Fruit fly (Drosophila melanogaster) whole organism, embryonic: ENCODE results near the gene Hap40.

Experiments
- Abd-B ChIP-seq: fragments of 200-800 bp; sonication (Bioruptor generic); optimal IDR thresholded peaks from 2 replicates; lab custom pipeline; 2018; ENCODE audit warnings: missing biosample characterization, mild to moderate bottlenecking, missing genetic modification characterization, moderate library complexity
- Adf1 ChIP-seq: fragments of 200-800 bp; sonication (Bioruptor generic); IDR thresholded peaks from 2 replicates; pipeline ENCODE4 v1.3.6; 2022; ENCODE audit warnings: missing biosample characterization, missing genetic modification characterization
- B-H2 ChIP-seq: fragments of 200-800 bp; sonication (Bioruptor generic); optimal IDR thresholded peaks from 2 replicates; lab custom pipeline; 2018; ENCODE audit warnings: missing biosample characterization, mild to moderate bottlenecking, missing genetic modification characterization
- BEAF-32 ChIP-seq: fragments of 200-800 bp; sonication (Bioruptor generic); optimal IDR thresholded peaks from 3 replicates; lab custom pipeline; 2017; ENCODE audit warnings: missing biosample characterization, missing genetic modification characterization, mild to moderate bottlenecking, moderate library complexity, missing genetic modification reagents
- CG10147 ChIP-seq: fragments of 200-800 bp; sonication (Bioruptor generic); optimal IDR thresholded peaks from 2 replicates; lab custom pipeline; 2019; ENCODE audit warnings: missing biosample characterization, mild to moderate bottlenecking, missing genetic modification characterization, moderate library complexity
- CG1024 ChIP-seq: fragments of 200-800 bp; sonication (Bioruptor generic); IDR thresholded peaks from 2 replicates; pipeline ENCODE4 v1.3.6; 2022; ENCODE audit warnings: missing biosample characterization, missing genetic modification characterization
- CG12236 ChIP-seq: fragments of 200-800 bp; sonication (Bioruptor generic); optimal IDR thresholded peaks from 2 replicates; lab custom pipeline; 2016; ENCODE audit warnings: missing biosample characterization, missing genetic modification characterization
- CG1233 ChIP-seq: fragments of 200-800 bp; sonication (Bioruptor generic); optimal IDR thresholded peaks from 4 replicates; lab custom pipeline; 2018; ENCODE audit warnings: missing biosample characterization, mild to moderate bottlenecking, missing genetic modification characterization
- CG12942 ChIP-seq: fragments of 200-800 bp; sonication (Bioruptor generic); optimal IDR thresholded peaks from 3 replicates; lab custom pipeline; 2016; ENCODE audit warnings: missing biosample characterization, missing genetic modification characterization
- CG15269 ChIP-seq: fragments of 200-800 bp; sonication (Bioruptor generic); optimal IDR thresholded peaks from 2 replicates; lab custom pipeline; 2018; ENCODE audit warnings: missing biosample characterization, mild to moderate bottlenecking, missing genetic modification characterization, moderate library complexity
- CG17359 ChIP-seq: fragments of 200-800 bp; sonication (Bioruptor generic); optimal IDR thresholded peaks from 3 replicates; lab custom pipeline; 2018; ENCODE audit warnings: missing biosample characterization, mild to moderate bottlenecking, missing genetic modification characterization, moderate library complexity
- CG17912 ChIP-seq: fragments of 200-800 bp; sonication (Bioruptor generic); optimal IDR thresholded peaks from 2 replicates; lab custom pipeline; 2018; ENCODE audit warnings: missing biosample characterization, mild to moderate bottlenecking, missing genetic modification characterization
- CG18262 ChIP-seq: fragments of 200-800 bp; optimal IDR thresholded peaks from 3 replicates; lab custom pipeline; 2019; ENCODE audit warnings: missing biosample characterization, mild to moderate bottlenecking, missing genetic modification characterization, moderate library complexity
- CG2116 ChIP-seq: fragments of 200-800 bp; sonication (Bioruptor generic); optimal IDR thresholded peaks from 3 replicates; lab custom pipeline; 2018; ENCODE audit warnings: missing biosample characterization, mild to moderate bottlenecking, missing genetic modification characterization
- CG30431 ChIP-seq: fragments of 200-800 bp; sonication (Bioruptor generic); optimal IDR thresholded peaks from 2 replicates; lab custom pipeline; 2017; ENCODE audit warnings: missing biosample characterization, missing genetic modification characterization
- CG3726 ChIP-seq: fragments of 200-800 bp; sonication (Bioruptor generic); IDR thresholded peaks from 3 replicates; pipeline ENCODE4, ENCODE4 v1.3.6; 2022; ENCODE audit warnings: missing biosample characterization, missing genetic modification characterization
- CG3995 ChIP-seq: fragments of 200-800 bp; sonication (Bioruptor generic); optimal IDR thresholded peaks from 3 replicates; lab custom pipeline; 2016; ENCODE audit warnings: missing biosample characterization, missing genetic modification characterization
- CG4282 ChIP-seq: fragments of 200-800 bp; sonication (Bioruptor generic); optimal IDR thresholded peaks from 2 replicates; lab custom pipeline; 2016; ENCODE audit warnings: missing biosample characterization, missing genetic modification characterization
- CG4854 ChIP-seq: fragments of 200-800 bp; sonication (Bioruptor generic); optimal IDR thresholded peaks from 2 replicates; lab custom pipeline; 2016; ENCODE audit warnings: missing biosample characterization, missing genetic modification characterization, inconsistent platforms
- CG6175 ChIP-seq: fragments of 200-800 bp; sonication (Bioruptor generic); IDR thresholded peaks from 3 replicates; pipeline ENCODE4 v1.3.6; 2022; ENCODE audit warnings: missing biosample characterization, missing genetic modification characterization
- CG6272 ChIP-seq: fragments of 200-800 bp; sonication (Bioruptor generic); IDR thresholded peaks from 2 replicates; pipeline ENCODE4 v1.3.6; 2022; ENCODE audit warnings: missing biosample characterization, missing genetic modification characterization
- CG6654 ChIP-seq: fragments of 200-800 bp; sonication (Bioruptor generic); optimal IDR thresholded peaks from 2 replicates; lab custom pipeline; 2017; ENCODE audit warnings: missing biosample characterization, mild to moderate bottlenecking, missing genetic modification characterization
- CG7928 ChIP-seq: fragments of 200-800 bp; sonication (Bioruptor generic); optimal IDR thresholded peaks from 2 replicates; lab custom pipeline; 2017; ENCODE audit warnings: missing biosample characterization, mild to moderate bottlenecking, missing genetic modification characterization
- CG7987 ChIP-seq: fragments of 200-800 bp; sonication (Bioruptor generic); optimal IDR thresholded peaks from 2 replicates; lab custom pipeline; 2018; ENCODE audit warnings: missing biosample characterization, mild to moderate bottlenecking, missing genetic modification characterization, moderate library complexity
- Deaf1 ChIP-seq: fragments of 200-800 bp; optimal IDR thresholded peaks from 3 replicates; lab custom pipeline; 2019; ENCODE audit warnings: missing biosample characterization, mild to moderate bottlenecking, missing genetic modification characterization, moderate library complexity
- Dfd ChIP-seq, 2 experiments: fragments of >200 bp; optimal IDR thresholded peaks; 2 replicates each; lab custom pipeline; 2017; ENCODE audit warnings: missing biosample characterization in 2 of 2, missing genetic modification characterization in 2 of 2
- ERR ChIP-seq: fragments of 200-800 bp; sonication (Bioruptor generic); optimal IDR thresholded peaks from 2 replicates; lab custom pipeline; 2016; ENCODE audit warnings: missing biosample characterization, missing genetic modification characterization
- H2.0 ChIP-seq: fragments of 200-800 bp; sonication (Bioruptor generic); IDR thresholded peaks from 2 replicates; pipeline ENCODE4 v1.3.6; 2022; ENCODE audit warnings: missing biosample characterization, missing genetic modification characterization
- Hr39 ChIP-seq: fragments of >200 bp; optimal IDR thresholded peaks from 2 replicates; lab custom pipeline; 2017
- NC2β ChIP-seq: fragments of 200-800 bp; sonication (Bioruptor generic); optimal IDR thresholded peaks from 2 replicates; lab custom pipeline; 2016; ENCODE audit warnings: missing biosample characterization, missing genetic modification characterization
- ac ChIP-seq: fragments of 200-800 bp; sonication (Bioruptor generic); optimal IDR thresholded peaks from 3 replicates; lab custom pipeline; 2017; ENCODE audit warnings: missing biosample characterization, mild to moderate bottlenecking, missing genetic modification characterization
- bab2 ChIP-seq: fragments of 200-800 bp; sonication (Bioruptor generic); optimal IDR thresholded peaks from 2 replicates; lab custom pipeline; 2016; ENCODE audit warnings: missing biosample characterization, missing genetic modification characterization
- bbx ChIP-seq: fragments of 200-800 bp; sonication (Bioruptor generic); IDR thresholded peaks from 2 replicates; pipeline ENCODE4 v1.3.6; 2022; ENCODE audit warnings: missing biosample characterization, missing genetic modification characterization; ENCODE audit not compliant: partially characterized antibody
- dan ChIP-seq: fragments of 200-800 bp; sonication (Bioruptor generic); IDR thresholded peaks from 2 replicates; pipeline ENCODE4 v1.3.6; 2022; ENCODE audit warnings: missing biosample characterization, missing genetic modification characterization
- dati ChIP-seq: fragments of 200-800 bp; sonication (Bioruptor generic); IDR thresholded peaks from 2 replicates; pipeline ENCODE4 v1.3.6; 2022; ENCODE audit warnings: missing biosample characterization, missing genetic modification characterization
- gem ChIP-seq: fragments of 200-800 bp; sonication (Bioruptor generic); optimal IDR thresholded peaks from 2 replicates; lab custom pipeline; 2019; ENCODE audit warnings: missing biosample characterization, mild to moderate bottlenecking, missing genetic modification characterization, moderate library complexity
- ham ChIP-seq: fragments of 200-800 bp; sonication (Bioruptor generic); IDR thresholded peaks from 2 replicates; pipeline ENCODE4 v1.3.6; 2022; ENCODE audit warnings: missing biosample characterization, missing genetic modification characterization
- jumu ChIP-seq: fragments of 200-800 bp; sonication (Bioruptor generic); optimal IDR thresholded peaks from 3 replicates; lab custom pipeline; 2016; ENCODE audit warnings: missing biosample characterization, missing genetic modification characterization
- kah ChIP-seq: fragments of 200-800 bp; sonication (Bioruptor generic); optimal IDR thresholded peaks from 2 replicates; lab custom pipeline; 2018; ENCODE audit warnings: missing biosample characterization, mild to moderate bottlenecking, missing genetic modification characterization
- knrl ChIP-seq: fragments of 200-800 bp; sonication (Bioruptor generic); IDR thresholded peaks from 3 replicates; pipeline ENCODE4 v1.3.6; 2022; ENCODE audit warnings: missing biosample characterization, missing genetic modification characterization; ENCODE audit not compliant: partially characterized antibody
- lov ChIP-seq, 2 experiments: fragments of 200-800 bp in 1 of 2; fragments of >200 bp in 1 of 2; sonication (Bioruptor generic) in 1 of 2; IDR thresholded peaks in 1 of 2; optimal IDR thresholded peaks in 1 of 2; 2 replicates in 1 of 2; 3 replicates in 1 of 2; pipeline versions ENCODE4 v1.3.6 to Lab custom; 2017 to 2022; ENCODE audit warnings: missing biosample characterization in 1 of 2, missing genetic modification characterization in 1 of 2
- slbo ChIP-seq: fragments of 200-800 bp; sonication (Bioruptor generic); IDR thresholded peaks from 2 replicates; pipeline ENCODE4 v1.3.6; 2022; ENCODE audit warnings: missing biosample characterization, missing genetic modification characterization
- slou ChIP-seq: fragments of 200-800 bp; sonication (Bioruptor generic); optimal IDR thresholded peaks from 3 replicates; lab custom pipeline; 2016; ENCODE audit warnings: missing biosample characterization, missing genetic modification characterization
- sna ChIP-seq: fragments of 200-800 bp; sonication (Bioruptor generic); IDR thresholded peaks from 2 replicates; pipeline ENCODE4 v1.3.6; 2022; ENCODE audit warnings: missing biosample characterization, missing genetic modification characterization; ENCODE audit not compliant: partially characterized antibody
- sob ChIP-seq: fragments of 200-800 bp; sonication (Bioruptor generic); IDR thresholded peaks from 2 replicates; pipeline ENCODE4 v1.3.6; 2022; ENCODE audit warnings: missing biosample characterization, missing genetic modification characterization
- stwl ChIP-seq: fragments of 200-800 bp; sonication (Bioruptor generic); optimal IDR thresholded peaks from 3 replicates; lab custom pipeline; 2018; ENCODE audit warnings: missing biosample characterization, mild to moderate bottlenecking, missing genetic modification characterization, moderate library complexity
- tio ChIP-seq: fragments of 200-800 bp; sonication (Bioruptor generic); optimal IDR thresholded peaks from 2 replicates; lab custom pipeline; 2017; ENCODE audit warnings: missing biosample characterization, missing genetic modification characterization, inconsistent platforms
- unc-4 ChIP-seq: fragments of 200-800 bp; sonication (Bioruptor generic); IDR thresholded peaks from 2 replicates; pipeline ENCODE4 v1.3.6; 2022; ENCODE audit warnings: missing biosample characterization, missing genetic modification characterization; ENCODE audit not compliant: partially characterized antibody
- wek ChIP-seq: fragments of 200-800 bp; sonication (Bioruptor generic); optimal IDR thresholded peaks from 3 replicates; lab custom pipeline; 2018; ENCODE audit warnings: missing biosample characterization, mild to moderate bottlenecking, missing genetic modification characterization, moderate library complexity

The Hap40 gene

dm6 chrX:15709984-15710750 lies 6.2 kb downstream of the Hap40 start, which contains the start of the genes CG9281 and CG15601 (continued):
- peak; percentile 19; the same call in 1 of the 2 replicates for TF ChIP-seq bbx (GFP tag; lab: Robert Waterston, UW)
- no peak for TF ChIP-seq Hr39 (lab: Kevin White, UChicago)
- TF ChIP-seq Abd-B (GFP tag; lab: Kevin White, UChicago): no peak
- TF ChIP-seq CG15269 (tag; lab: Kevin White, UChicago): no peak
- no peak for TF ChIP-seq CG1233
- peak; percentile 43 for TF ChIP-seq slbo (GFP tag; lab: Robert Waterston, UW)
- peak; percentile 42; the same call in 1 of the 2 replicates for TF ChIP-seq sob
- no peak for TF ChIP-seq bab2 (GFP tag; lab: Kevin White, UChicago)
- TF ChIP-seq CG6272 (GFP tag; lab: Robert Waterston, UW): no peak
- no peak for TF ChIP-seq CG3995 (GFP tag; lab: Kevin White, UChicago)
- TF ChIP-seq CG1024 (GFP tag; lab: Robert Waterston, UW): no peak
- no peak for TF ChIP-seq jumu (GFP tag; lab: Kevin White, UChicago)
- TF ChIP-seq CG7987 (GFP tag; lab: Kevin White, UChicago): no peak
- no peak for TF ChIP-seq CG6175 (GFP tag; lab: Robert Waterston, UW)
- TF ChIP-seq dati (GFP tag; lab: Robert Waterston, UW): no peak
- no peak for TF ChIP-seq Dfd (GFP tag; optimal IDR thresholded peaks at IDR 0.05; lab: Kevin White, UChicago)
- TF ChIP-seq kah (GFP tag; lab: Kevin White, UChicago): no peak
- TF ChIP-seq Adf1 (GFP tag; lab: Robert Waterston, UW): 0 out of 2 replicates have a peak, but pooled peaks have one; percentile 13
- peak; percentile 45 for TF ChIP-seq CG2116 (GFP tag; lab: Kevin White, UChicago)
- no peak for TF ChIP-seq dan (GFP tag; lab: Robert Waterston, UW)
- TF ChIP-seq CG17359 (tag; lab: Kevin White, UChicago): no peak
- TF ChIP-seq CG3726 (GFP tag; lab: Robert Waterston, UW): no peak
- TF ChIP-seq slou: no peak
- peak; percentile 67 for TF ChIP-seq Deaf1 (tag; lab: Kevin White, UChicago)
- TF ChIP-seq lov (optimal IDR thresholded peaks at IDR 0.05; lab: Kevin White, UChicago): no peak
- no peak for TF ChIP-seq lov (GFP tag; IDR thresholded peaks at IDR 0.05; lab: Robert Waterston, UW)
- TF ChIP-seq CG17912 (GFP tag; lab: Kevin White, UChicago): no peak
- no peak for TF ChIP-seq ERR (GFP tag; lab: Kevin White, UChicago)
- no peak for TF ChIP-seq gem (tag; lab: Kevin White, UChicago)
- TF ChIP-seq CG7928 (GFP tag; lab: Kevin White, UChicago): no peak
- TF ChIP-seq unc-4: 0 out of 2 replicates have a peak, but pooled peaks have one; percentile 9
- no peak for TF ChIP-seq H2.0 (GFP tag; lab: Robert Waterston, UW)
- no peak for TF ChIP-seq stwl
- TF ChIP-seq NC2β (GFP tag; lab: Kevin White, UChicago): no peak
- no peak for TF ChIP-seq CG4282 (GFP tag; lab: Kevin White, UChicago)
- TF ChIP-seq sna (GFP tag; lab: Robert Waterston, UW): peak; percentile 31; the same call in 1 of the 2 replicates
- peak; percentile 73 for TF ChIP-seq BEAF-32 (GFP tag; lab: Kevin White, UChicago)
- TF ChIP-seq ac: peak; percentile 6
- no peak for TF ChIP-seq CG12236 (GFP tag; lab: Kevin White, UChicago)
- TF ChIP-seq B-H2 (GFP tag; lab: Kevin White, UChicago): no peak
- TF ChIP-seq knrl (GFP tag; lab: Robert Waterston, UW): peak; percentile 48; the same call in 1 of the 3 replicates
- TF ChIP-seq CG12942 (GFP tag; lab: Kevin White, UChicago): no peak
- TF ChIP-seq CG4854: no peak
- no peak for TF ChIP-seq tio (GFP tag; lab: Kevin White, UChicago)
- no peak for TF ChIP-seq CG10147 (GFP tag; lab: Kevin White, UChicago)
- no peak for TF ChIP-seq wek (GFP tag; lab: Kevin White, UChicago)
- no peak for TF ChIP-seq ham
- TF ChIP-seq CG30431 (GFP tag; lab: Kevin White, UChicago): no peak
- TF ChIP-seq CG18262 (tag; lab: Kevin White, UChicago): no peak
- no peak for TF ChIP-seq CG6654 (GFP tag; lab: Kevin White, UChicago)
